Fruit fly (Drosophila melanogaster) whole organism, embryonic: ENCODE measurements around the gene Sr-CIII.

Experiments used
- CG1024 ChIP-seq: fragments of 200-800 bp; sonication (Bioruptor generic); IDR thresholded peaks from 2 replicates; pipeline ENCODE4 v1.3.6; 2022; ENCODE audit warnings: missing biosample characterization, missing genetic modification characterization
- CG10267 ChIP-seq: fragments of 200-800 bp; sonication (Bioruptor generic); optimal IDR thresholded peaks from 2 replicates; lab custom pipeline; 2018; ENCODE audit warnings: missing biosample characterization, mild to moderate bottlenecking, missing genetic modification characterization, moderate library complexity
- CG10462 ChIP-seq: fragments of 200-800 bp; sonication (Bioruptor generic); optimal IDR thresholded peaks from 2 replicates; lab custom pipeline; 2016; ENCODE audit warnings: missing biosample characterization, missing genetic modification characterization
- CG11247 ChIP-seq: fragments of 200-800 bp; sonication (Bioruptor generic); IDR thresholded peaks from 2 replicates; pipeline ENCODE4 v1.3.6; 2022; ENCODE audit warnings: missing biosample characterization, missing genetic modification characterization
- CG12391 ChIP-seq: fragments of 200-800 bp; sonication (Bioruptor generic); optimal IDR thresholded peaks from 3 replicates; lab custom pipeline; 2018; ENCODE audit warnings: missing biosample characterization, mild to moderate bottlenecking, missing genetic modification characterization, moderate library complexity
- CG15514 ChIP-seq: fragments of 200-800 bp; sonication (Bioruptor generic); optimal IDR thresholded peaks from 3 replicates; lab custom pipeline; 2017; ENCODE audit warnings: missing biosample characterization, missing genetic modification characterization, mild to moderate bottlenecking, moderate library complexity, missing genetic modification reagents
- CG15601 ChIP-seq: fragments of 200-800 bp; sonication (Bioruptor generic); optimal IDR thresholded peaks from 3 replicates; lab custom pipeline; 2019; ENCODE audit warnings: missing biosample characterization, mild to moderate bottlenecking, missing genetic modification characterization, moderate library complexity
- CG15696 ChIP-seq: fragments of 200-800 bp; sonication (Bioruptor generic); optimal IDR thresholded peaks from 2 replicates; lab custom pipeline; 2019; ENCODE audit warnings: missing biosample characterization, mild to moderate bottlenecking, missing genetic modification characterization, moderate library complexity
- CG2129 ChIP-seq: fragments of 200-800 bp; sonication (Bioruptor generic); IDR thresholded peaks from 2 replicates; pipeline ENCODE4 v1.3.6; 2022; ENCODE audit warnings: missing biosample characterization, missing genetic modification characterization; ENCODE audit not compliant: partially characterized antibody
- CG2202 ChIP-seq: fragments of 200-800 bp; sonication (Bioruptor generic); optimal IDR thresholded peaks from 2 replicates; lab custom pipeline; 2018; ENCODE audit warnings: missing biosample characterization, mild to moderate bottlenecking, missing genetic modification characterization
- CG4617 ChIP-seq: fragments of 200-800 bp; sonication (Bioruptor generic); optimal IDR thresholded peaks from 3 replicates; lab custom pipeline; 2016; ENCODE audit warnings: missing biosample characterization, missing genetic modification characterization, borderline replicate concordance
- CG6272 ChIP-seq: fragments of 200-800 bp; sonication (Bioruptor generic); IDR thresholded peaks from 2 replicates; pipeline ENCODE4 v1.3.6; 2022; ENCODE audit warnings: missing biosample characterization, missing genetic modification characterization
- CG9727 ChIP-seq: fragments of 200-800 bp; sonication (Bioruptor generic); optimal IDR thresholded peaks from 3 replicates; lab custom pipeline; 2017; ENCODE audit warnings: missing biosample characterization, mild to moderate bottlenecking, missing genetic modification characterization
- CHES-1-like ChIP-seq: fragments of 200-800 bp; sonication (Bioruptor generic); optimal IDR thresholded peaks from 2 replicates; lab custom pipeline; 2016; ENCODE audit warnings: missing biosample characterization, missing genetic modification characterization
- CkIIα-i1 ChIP-seq: fragments of 200-800 bp; sonication (Bioruptor generic); IDR thresholded peaks from 2 replicates; pipeline ENCODE4 v1.3.6; 2022; ENCODE audit warnings: missing biosample characterization, missing genetic modification characterization
- Deaf1 ChIP-seq: fragments of 200-800 bp; optimal IDR thresholded peaks from 3 replicates; lab custom pipeline; 2019; ENCODE audit warnings: missing biosample characterization, mild to moderate bottlenecking, missing genetic modification characterization, moderate library complexity
- Dek ChIP-seq: fragments of 200-800 bp; sonication (Bioruptor generic); optimal IDR thresholded peaks from 3 replicates; lab custom pipeline; 2019; ENCODE audit warnings: missing biosample characterization, mild to moderate bottlenecking, missing genetic modification characterization, moderate library complexity
- ERR ChIP-seq: fragments of 200-800 bp; sonication (Bioruptor generic); optimal IDR thresholded peaks from 2 replicates; lab custom pipeline; 2016; ENCODE audit warnings: missing biosample characterization, missing genetic modification characterization
- Gug ChIP-seq: fragments of 200-800 bp; sonication (Bioruptor generic); IDR thresholded peaks from 4 replicates; pipeline ENCODE4 v1.3.6; 2022; ENCODE audit warnings: missing biosample characterization, missing genetic modification characterization
- HmgD ChIP-seq: fragments of 200-800 bp; sonication (Bioruptor generic); optimal IDR thresholded peaks from 3 replicates; lab custom pipeline; 2016; ENCODE audit warnings: missing biosample characterization, missing genetic modification characterization
- MTF-1 ChIP-seq: fragments of 200-800 bp; sonication (Bioruptor generic); optimal IDR thresholded peaks from 2 replicates; lab custom pipeline; 2018; ENCODE audit warnings: missing biosample characterization, mild to moderate bottlenecking, missing genetic modification characterization, borderline replicate concordance
- NK7.1 ChIP-seq: fragments of 200-800 bp; sonication (Bioruptor generic); optimal IDR thresholded peaks from 3 replicates; lab custom pipeline; 2016; ENCODE audit warnings: missing biosample characterization, missing genetic modification characterization
- Neu2 ChIP-seq: fragments of 200-800 bp; sonication (Bioruptor generic); optimal IDR thresholded peaks from 3 replicates; lab custom pipeline; 2016; ENCODE audit warnings: missing biosample characterization, missing genetic modification characterization, borderline replicate concordance
- Sry-β ChIP-seq: fragments of 200-800 bp; sonication (Bioruptor generic); optimal IDR thresholded peaks from 2 replicates; lab custom pipeline; 2018; ENCODE audit warnings: missing biosample characterization, mild to moderate bottlenecking, missing genetic modification characterization, moderate library complexity
- aop ChIP-seq: fragments of 200-800 bp; sonication (Bioruptor generic); IDR thresholded peaks from 2 replicates; pipeline ENCODE4 v1.3.6; 2022; ENCODE audit warnings: missing biosample characterization, missing genetic modification characterization
- ap ChIP-seq: fragments of 200-800 bp; sonication (Bioruptor generic); IDR thresholded peaks from 2 replicates; pipeline ENCODE4 v1.3.6; 2022; ENCODE audit warnings: missing biosample characterization, missing genetic modification characterization
- ash1 ChIP-seq: fragments of 200-800 bp; sonication (Bioruptor generic); optimal IDR thresholded peaks from 2 replicates; lab custom pipeline; 2018; ENCODE audit warnings: missing biosample characterization, mild to moderate bottlenecking, missing genetic modification characterization
- chinmo ChIP-seq: fragments of 200-800 bp; sonication (Bioruptor generic); IDR thresholded peaks from 4 replicates; pipeline ENCODE4 v1.3.6; 2022; ENCODE audit warnings: missing biosample characterization, missing genetic modification characterization; ENCODE audit not compliant: partially characterized antibody
- chm ChIP-seq: fragments of 200-800 bp; sonication (Bioruptor generic); IDR thresholded peaks from 2 replicates; pipeline ENCODE4 v1.3.6; 2022; ENCODE audit warnings: missing biosample characterization, missing genetic modification characterization
- croc ChIP-seq: fragments of 200-800 bp; sonication (Bioruptor generic); conservative IDR thresholded peaks from 3 replicates; pipeline ENCODE4 v1.3.6; 2022; ENCODE audit warnings: missing biosample characterization, missing genetic modification characterization
- dysf ChIP-seq: fragments of 200-800 bp; sonication (Bioruptor generic); IDR thresholded peaks from 3 replicates; pipeline ENCODE4 v1.3.6; 2022; ENCODE audit warnings: missing biosample characterization, missing genetic modification characterization
- hbn ChIP-seq: fragments of 200-800 bp; sonication (Bioruptor generic); IDR thresholded peaks from 2 replicates; pipeline ENCODE4 v1.3.6; 2022; ENCODE audit warnings: missing biosample characterization, missing genetic modification characterization; ENCODE audit not compliant: partially characterized antibody
- her ChIP-seq: fragments of 200-800 bp; sonication (Bioruptor generic); optimal IDR thresholded peaks from 2 replicates; lab custom pipeline; 2016; ENCODE audit warnings: missing biosample characterization, missing genetic modification characterization
- nom ChIP-seq: fragments of 200-800 bp; sonication (Bioruptor generic); optimal IDR thresholded peaks from 2 replicates; lab custom pipeline; 2017; ENCODE audit warnings: missing biosample characterization, missing genetic modification characterization, mild to moderate bottlenecking, moderate library complexity, missing genetic modification reagents
- oc ChIP-seq: fragments of 200-800 bp; sonication (Bioruptor generic); optimal IDR thresholded peaks from 2 replicates; lab custom pipeline; 2018; ENCODE audit warnings: missing biosample characterization, mild to moderate bottlenecking, missing genetic modification characterization, moderate library complexity
- onecut ChIP-seq: fragments of 200-800 bp; sonication (Bioruptor generic); IDR thresholded peaks from 2 replicates; pipeline ENCODE4 v1.3.6; 2022; ENCODE audit warnings: missing biosample characterization, missing genetic modification characterization
- org-1 ChIP-seq: fragments of 200-800 bp; sonication (Bioruptor generic); optimal IDR thresholded peaks from 2 replicates; lab custom pipeline; 2017; ENCODE audit warnings: missing biosample characterization, missing genetic modification characterization
- p53 ChIP-seq: fragments of 200-800 bp; sonication (Bioruptor generic); optimal IDR thresholded peaks from 2 replicates; lab custom pipeline; 2016; ENCODE audit warnings: missing biosample characterization, missing genetic modification characterization
- row ChIP-seq: fragments of 200-800 bp; sonication (Bioruptor generic); IDR thresholded peaks from 3 replicates; pipeline ENCODE4 v1.3.6; 2022; ENCODE audit warnings: missing biosample characterization, missing genetic modification characterization
- sc ChIP-seq, 3 experiments: fragments of >200 bp in 2 of 3; fragments of 200-800 bp in 1 of 3; sonication (Bioruptor generic) in 1 of 3; optimal IDR thresholded peaks; 2 replicates in 2 of 3; 3 replicates in 1 of 3; lab custom pipeline; 2017; ENCODE audit warnings: mild to moderate bottlenecking in 1 of 3, missing biosample characterization in 1 of 3, missing genetic modification characterization in 1 of 3, missing genetic modification reagents in 1 of 3
- schlank ChIP-seq: fragments of 200-800 bp; sonication (Bioruptor generic); optimal IDR thresholded peaks from 2 replicates; lab custom pipeline; 2018; ENCODE audit warnings: missing biosample characterization, mild to moderate bottlenecking, missing genetic modification characterization
- sna ChIP-seq: fragments of 200-800 bp; sonication (Bioruptor generic); IDR thresholded peaks from 2 replicates; pipeline ENCODE4 v1.3.6; 2022; ENCODE audit warnings: missing biosample characterization, missing genetic modification characterization; ENCODE audit not compliant: partially characterized antibody
- sqz ChIP-seq: fragments of 200-800 bp; sonication (Bioruptor generic); optimal IDR thresholded peaks from 3 replicates; lab custom pipeline; 2018; ENCODE audit warnings: missing biosample characterization, mild to moderate bottlenecking, missing genetic modification characterization
- sr ChIP-seq: fragments of 200-800 bp; sonication (Bioruptor generic); IDR thresholded peaks from 3 replicates; pipeline ENCODE4 v1.3.6; 2022; ENCODE audit warnings: missing biosample characterization, missing genetic modification characterization
- tll ChIP-seq, 2 experiments: fragments of 200-800 bp in 1 of 2; fragments of >200 bp in 1 of 2; sonication (Bioruptor generic) in 1 of 2; optimal IDR thresholded peaks; 2 replicates each; lab custom pipeline; 2017 to 2019; ENCODE audit warnings: missing biosample characterization in 2 of 2, missing genetic modification characterization in 2 of 2, mild to moderate bottlenecking in 1 of 2, moderate library complexity in 1 of 2
- tup ChIP-seq: fragments of 200-800 bp; sonication (Bioruptor generic); optimal IDR thresholded peaks from 2 replicates; lab custom pipeline; 2016; ENCODE audit warnings: missing biosample characterization, mild to moderate bottlenecking, missing genetic modification characterization, moderate library complexity
- yki ChIP-seq: fragments of >200 bp; optimal IDR thresholded peaks from 3 replicates; lab custom pipeline; 2018
- zfh1 ChIP-seq: fragments of 200-800 bp; sonication (Bioruptor generic); IDR thresholded peaks from 3 replicates; pipeline ENCODE4 v1.3.6; 2022; ENCODE audit warnings: missing biosample characterization, missing genetic modification characterization

Gene Sr-CIII

dm6 chr2L:4093728-4094324 lies 26.3 kb upstream of the Sr-CIII start (continued):
- TF ChIP-seq CG15514 (GFP tag; lab: Kevin White, UChicago) (peak; percentile 52), sc (optimal IDR thresholded peaks at IDR 0.05; lab: Kevin White, UChicago) (no peak), sc (GFP tag; optimal IDR thresholded peaks at IDR 0.05; lab: Kevin White, UChicago) (peak; percentile 29), ERR (peak; percentile 48), sna (GFP tag; lab: Robert Waterston, UW) (no peak), CG2202 (tag; lab: Kevin White, UChicago) (peak; percentile 11), yki (no peak), CG2129 (GFP tag; lab: Robert Waterston, UW) (no peak), CHES-1-like (GFP tag; lab: Kevin White, UChicago) (peak; percentile 73), ap (GFP tag; lab: Robert Waterston, UW) (peak; percentile 62; the same call in 1 of the 2 replicates), Neu2 (GFP tag; lab: Kevin White, UChicago) (no peak), CG10267 (peak; percentile 63), CG9727 (GFP tag; lab: Kevin White, UChicago) (peak; percentile 65), zfh1 (GFP tag; lab: Robert Waterston, UW) (peak; percentile 86), Sry-β (GFP tag; lab: Kevin White, UChicago) (no peak), onecut (GFP tag; lab: Robert Waterston, UW) (peak; percentile 58), CG10462 (GFP tag; lab: Kevin White, UChicago) (peak; percentile 61), CkIIα-i1 (no peak), hbn (no peak), CG15601 (tag; lab: Kevin White, UChicago) (peak; percentile 56), sqz (GFP tag; lab: Kevin White, UChicago) (no peak), CG12391 (tag; lab: Kevin White, UChicago) (peak; percentile 79), NK7.1 (GFP tag; lab: Kevin White, UChicago) (peak; percentile 33), CG4617 (peak; percentile 9), CG6272 (GFP tag; lab: Robert Waterston, UW) (peak; percentile 56), CG11247 (peak; percentile 48; the same call in 1 of the 2 replicates), p53 (GFP tag; lab: Kevin White, UChicago) (no peak), her (GFP tag; lab: Kevin White, UChicago) (peak; percentile 58), row (GFP tag; lab: Robert Waterston, UW) (peak; percentile 83), Gug (GFP tag; lab: Robert Waterston, UW) (peak; percentile 80), tup (GFP tag; lab: Kevin White, UChicago) (peak; percentile 58), aop (0 out of 2 replicates have a peak, but pooled peaks have one; percentile 21), Deaf1 (peak; percentile 36), oc (peak; percentile 72), org-1 (peak; percentile 66), CG15696 (tag; lab: Kevin White, UChicago) (no peak), sr (GFP tag; lab: Robert Waterston, UW) (peak; percentile 58; the same call in 1 of the 3 replicates), tll (GFP tag; optimal IDR thresholded peaks at IDR 0.05; lab: Kevin White, UChicago) (no peak), CG1024 (0 out of 2 replicates have a peak, but pooled peaks have one; percentile 16), MTF-1 (GFP tag; lab: Kevin White, UChicago) (peak; percentile 43), dysf (peak; percentile 89), ash1 (GFP tag; lab: Kevin White, UChicago) (no peak), nom (GFP tag; lab: Kevin White, UChicago) (peak; percentile 16), HmgD (GFP tag; lab: Kevin White, UChicago) (peak; percentile 32), Dek (tag; lab: Kevin White, UChicago) (peak; percentile 50), chm (GFP tag; lab: Robert Waterston, UW) (peak; percentile 84), chinmo (GFP tag; lab: Robert Waterston, UW) (no peak), croc (peak; percentile 71), schlank (no peak)
